Worm (Caenorhabditis elegans): Measurements from ENCODE around the gene ubl-1.
A peak's percentile ranks its signal among the peaks of the same experiment; 100 is the strongest.

The ubl-1 gene

DNA sequence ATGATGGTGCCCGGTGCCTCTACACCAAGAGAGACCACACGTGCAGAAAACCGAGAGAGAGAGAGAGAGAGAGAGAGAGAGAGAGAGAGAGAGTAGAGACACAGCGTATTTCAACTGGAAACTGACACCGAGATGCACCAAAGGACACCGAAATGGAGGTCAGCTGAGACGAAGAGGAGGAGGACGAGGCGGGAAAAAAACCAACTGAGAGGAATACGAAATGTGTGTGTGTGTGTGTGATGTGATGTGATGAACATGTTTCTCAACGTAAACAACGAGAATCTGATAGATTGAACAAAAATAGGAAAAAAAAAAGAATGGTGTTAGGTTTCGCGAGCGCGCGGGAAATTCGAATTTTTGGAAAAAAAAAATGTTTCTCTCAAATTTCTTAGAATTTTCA, 30.8 kb upstream of the ubl-1 start (continued):
- TF ChIP-seq lin-39 (tag; optimal IDR thresholded peaks at IDR 0.05), result no peak
- TF ChIP-seq egl-27 (tag; optimal IDR thresholded peaks at IDR 0.05), result no peak
- TF ChIP-seq unc-98 (GFP tag; IDR thresholded peaks at IDR 0.05), result no peak
- TF ChIP-seq lsy-2 (tag; optimal IDR thresholded peaks at IDR 0.05), result peak; percentile 53 to 74
- TF ChIP-seq nhr-84 (tag; optimal IDR thresholded peaks at IDR 0.05), result no peak
- TF ChIP-seq mdl-1 (tag; optimal IDR thresholded peaks at IDR 0.05), result peak; percentile 4 to 91
- TF ChIP-seq elt-2 (tag; optimal IDR thresholded peaks at IDR 0.05), result peak; percentile 29
- no peak for TF ChIP-seq sox-4 (tag; optimal IDR thresholded peaks at IDR 0.05)
- TF ChIP-seq ces-1 (GFP tag; optimal IDR thresholded peaks at IDR 0.05), result no peak
- no peak for TF ChIP-seq dsc-1 (tag; optimal IDR thresholded peaks at IDR 0.05)
- no peak for TF ChIP-seq ztf-4 (tag; optimal IDR thresholded peaks at IDR 0.05)
- no peak for TF ChIP-seq ceh-63 (GFP tag; optimal IDR thresholded peaks at IDR 0.05)
- no peak for TF ChIP-seq mef-2 (tag; optimal IDR thresholded peaks at IDR 0.05)
- peak; percentile 44 for TF ChIP-seq irx-1 (tag; optimal IDR thresholded peaks at IDR 0.05)
- peak; percentile 46 for TF ChIP-seq swsn-7 (tag; optimal IDR thresholded peaks at IDR 0.05)
- no peak for TF ChIP-seq elt-3 (tag; optimal IDR thresholded peaks at IDR 0.05)
- TF ChIP-seq nhr-76 (tag; optimal IDR thresholded peaks at IDR 0.05), result no peak
- TF ChIP-seq C04F5.9 (tag; optimal IDR thresholded peaks at IDR 0.05), result no peak
- TF ChIP-seq jun-1 (tag; optimal IDR thresholded peaks at IDR 0.05), result no peak
- no peak for TF ChIP-seq ceh-8 (GFP tag; optimal IDR thresholded peaks at IDR 0.05)
- peak; percentile 94 for TF ChIP-seq nhr-85 (tag)
- TF ChIP-seq ama-1 (optimal IDR thresholded peaks at IDR 0.05), result no peak
- peak; percentile 39 for TF ChIP-seq nhr-90 (tag; optimal IDR thresholded peaks at IDR 0.05; ENCODE audit: poor library complexity)
- TF ChIP-seq lin-35 (GFP tag; optimal IDR thresholded peaks at IDR 0.05), result peak; percentile 74 to 81
- peak; percentile 60 for TF ChIP-seq C16A3.4 (tag; optimal IDR thresholded peaks at IDR 0.05)
- peak; percentile 16 for TF ChIP-seq fos-1 (tag; optimal IDR thresholded peaks at IDR 0.05)
- no peak for TF ChIP-seq rnt-1 (tag; optimal IDR thresholded peaks at IDR 0.05)
- peak; percentile 28 for TF ChIP-seq mep-1 (tag; optimal IDR thresholded peaks at IDR 0.05)
- TF ChIP-seq sup-37 (GFP tag; optimal IDR thresholded peaks at IDR 0.05), result no peak
- TF ChIP-seq zag-1 (tag; optimal IDR thresholded peaks at IDR 0.05), result no peak
- TF ChIP-seq nhr-12 (tag; optimal IDR thresholded peaks at IDR 0.05), result no peak
- TF ChIP-seq snpc-4 (tag; optimal IDR thresholded peaks at IDR 0.05), result peak; percentile 11
- no peak for TF ChIP-seq nhr-11 (tag; optimal IDR thresholded peaks at IDR 0.05)
- no peak; the same call in 1 of the 2 replicates for TF ChIP-seq ceh-88 (GFP tag; IDR thresholded peaks at IDR 0.05)
- TF ChIP-seq F16B12.6 (tag; optimal IDR thresholded peaks at IDR 0.05), result no peak
- TF ChIP-seq aha-1 (tag; optimal IDR thresholded peaks at IDR 0.05), result no peak
- TF ChIP-seq fkh-4 (tag; optimal IDR thresholded peaks at IDR 0.05; ENCODE audit: borderline replicate concordance), result no peak

DNA sequence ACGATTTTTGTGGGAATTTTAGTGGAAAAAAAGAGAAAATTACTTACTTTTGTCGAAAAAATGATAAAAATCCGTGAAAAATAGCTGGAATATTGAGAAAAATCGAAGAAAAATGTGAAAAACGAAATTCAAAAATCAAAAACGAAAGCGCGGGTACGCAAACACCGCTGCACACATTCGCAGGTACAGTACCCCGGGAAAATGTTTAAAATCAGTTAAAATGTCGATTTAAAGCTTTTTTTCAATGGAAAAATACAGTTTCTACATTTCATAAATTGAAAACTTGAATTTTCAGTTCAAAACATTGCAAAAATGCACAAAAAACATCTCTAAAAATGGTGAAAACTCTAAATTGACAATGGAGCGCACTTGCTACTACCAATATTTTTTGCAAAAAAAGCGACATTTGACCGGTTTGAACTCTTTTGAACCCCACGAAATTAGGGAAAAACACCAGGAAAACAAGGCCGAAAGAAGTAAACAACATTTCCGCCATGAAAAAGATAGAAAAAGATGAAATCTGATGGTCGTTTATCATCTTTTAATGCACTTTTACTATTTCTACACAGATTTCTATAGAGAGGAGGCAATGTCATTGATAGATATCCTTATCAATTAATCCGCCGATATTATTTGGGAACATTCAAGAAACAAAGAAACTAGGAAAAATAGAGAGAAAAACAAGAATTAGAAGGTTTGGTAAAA, 27.2 kb upstream of the ubl-1 start, which contains the start of gene daf-2:
Gene daf-2, minus strand, starts transcription at position 112 of the 705 bp plus-strand sequence.
- peak in 1 of 2 experiments; percentile 36 for TF ChIP-seq lsy-2 (tag; optimal IDR thresholded peaks at IDR 0.05)
- no peak for TF ChIP-seq efl-1 (optimal IDR thresholded peaks at IDR 0.05)
- peak in 1 of 2 experiments; percentile 26 for TF ChIP-seq efl-1 (GFP tag; optimal IDR thresholded peaks at IDR 0.05 in 1 of 2)
- TF ChIP-seq blmp-1 (tag; optimal IDR thresholded peaks at IDR 0.05), result peak; percentile 86
- TF ChIP-seq elt-3 (tag; optimal IDR thresholded peaks at IDR 0.05), result peak in 2 of 6 experiments; percentile 63 to 70
- peak; percentile 59 for TF ChIP-seq nhr-85 (tag)
- no peak for TF ChIP-seq unc-130 (tag; optimal IDR thresholded peaks at IDR 0.05)

DNA sequence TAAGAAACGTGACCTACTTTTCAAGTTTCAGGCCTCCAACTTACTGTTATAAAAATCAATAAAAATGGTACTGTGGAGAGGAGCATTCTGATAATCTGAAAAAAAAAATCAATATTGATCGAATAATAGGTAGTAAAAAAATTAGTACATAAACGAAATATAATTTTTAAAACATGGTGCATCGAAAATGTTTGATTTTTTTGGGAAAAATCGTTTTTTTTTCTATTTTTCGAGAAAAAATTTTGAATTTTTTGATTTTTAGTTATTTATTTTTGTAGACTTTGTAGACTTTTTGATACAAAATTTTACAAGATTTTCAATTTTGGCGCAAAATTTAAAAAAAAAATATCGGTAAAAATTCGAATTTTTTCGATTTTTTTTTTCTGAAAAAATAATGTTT, 21.1 kb upstream of the ubl-1 start, which contains the start of gene cutl-25:
Gene cutl-25, minus strand, starts transcription at position 101 of the 400 bp plus-strand sequence.
- TF ChIP-seq Y116A8C.19 (tag; optimal IDR thresholded peaks at IDR 0.05; ENCODE audit: borderline replicate concordance), result no peak
- no peak for TF ChIP-seq pax-3 (tag; optimal IDR thresholded peaks at IDR 0.05)
- TF ChIP-seq mab-9 (GFP tag; IDR thresholded peaks at IDR 0.05), result no peak
- TF ChIP-seq ceh-63 (GFP tag; optimal IDR thresholded peaks at IDR 0.05), result no peak
- TF ChIP-seq lin-14 (GFP tag; optimal IDR thresholded peaks at IDR 0.05), result no peak
- TF ChIP-seq isw-1 (GFP tag; IDR thresholded peaks at IDR 0.05), result no peak
- no peak for TF ChIP-seq C04F5.9 (tag; optimal IDR thresholded peaks at IDR 0.05)
- TF ChIP-seq nhr-77 (tag; optimal IDR thresholded peaks at IDR 0.05), result no peak
- no peak for TF ChIP-seq elt-2 (tag; optimal IDR thresholded peaks at IDR 0.05)
- no peak for TF ChIP-seq sup-37 (GFP tag; optimal IDR thresholded peaks at IDR 0.05)
- TF ChIP-seq mdl-1 (tag; optimal IDR thresholded peaks at IDR 0.05), result no peak
- no peak for TF ChIP-seq irx-1 (tag; optimal IDR thresholded peaks at IDR 0.05)
- TF ChIP-seq nhr-90 (tag; optimal IDR thresholded peaks at IDR 0.05; ENCODE audit: poor library complexity), result no peak
- TF ChIP-seq ceh-90 (tag; optimal IDR thresholded peaks at IDR 0.05), result no peak
- TF ChIP-seq blmp-1 (tag; optimal IDR thresholded peaks at IDR 0.05), result no peak
- no peak for TF ChIP-seq nhr-71 (tag; optimal IDR thresholded peaks at IDR 0.05)
